Worm (Caenorhabditis elegans) whole organism, early embryonic: Measurements from ENCODE around the gene sup-12.

Source experiments
- B0310.2 ChIP-seq: sonication (generic microtip); optimal IDR thresholded peaks from 2 replicates; lab custom pipeline; 2016; ENCODE audit warnings: mild to moderate bottlenecking, missing genetic modification characterization, missing compliant biosample characterization
- F13C5.2 ChIP-seq: sonication (generic microtip); optimal IDR thresholded peaks from 2 replicates; lab custom pipeline; 2017; ENCODE audit warnings: mild to moderate bottlenecking, missing genetic modification characterization, inconsistent platforms, missing compliant biosample characterization
- aly-1 ChIP-seq: sonication (generic microtip); optimal IDR thresholded peaks from 2 replicates; lab custom pipeline; 2016; ENCODE audit warnings: missing genetic modification characterization, missing compliant biosample characterization
- ama-1 ChIP-seq: fragments of 150-350 bp; optimal IDR thresholded peaks from 2 replicates; lab custom pipeline; 2014
- ceh-13 ChIP-seq: fragments of 200-800 bp; sonication (Bioruptor generic); optimal IDR thresholded peaks from 2 replicates; lab custom pipeline; 2018; ENCODE audit warnings: mild to moderate bottlenecking, missing genetic modification characterization, missing compliant biosample characterization
- ceh-36 ChIP-seq: sonication (generic microtip); optimal IDR thresholded peaks from 2 replicates; lab custom pipeline; 2016; ENCODE audit warnings: missing genetic modification characterization, inconsistent platforms, missing compliant biosample characterization
- ets-7 ChIP-seq: sonication (generic microtip); optimal IDR thresholded peaks from 2 replicates; lab custom pipeline; 2016; ENCODE audit warnings: missing genotype, missing genetic modification characterization, missing compliant biosample characterization
- flt-1 ChIP-seq: fragments of 200-800 bp; sonication (Bioruptor generic); IDR thresholded peaks from 2 replicates; pipeline ENCODE4 v1.3.6; 2022; ENCODE audit warnings: missing genetic modification characterization, missing compliant biosample characterization
- hmbx-1 ChIP-seq: sonication (generic microtip); optimal IDR thresholded peaks from 2 replicates; lab custom pipeline; 2016; ENCODE audit warnings: mild to moderate bottlenecking, missing genetic modification characterization, missing compliant biosample characterization
- hmg-4 ChIP-seq: fragments of 200-800 bp; sonication (Bioruptor generic); optimal IDR thresholded peaks from 2 replicates; lab custom pipeline; 2018; ENCODE audit warnings: mild to moderate bottlenecking, missing genetic modification characterization, missing compliant biosample characterization
- hnd-1 ChIP-seq: sonication (generic microtip); optimal IDR thresholded peaks from 2 replicates; lab custom pipeline; 2016; ENCODE audit warnings: missing genetic modification characterization, missing compliant biosample characterization
- pes-1 ChIP-seq: fragments of 200-800 bp; sonication (Bioruptor generic); IDR thresholded peaks from 2 replicates; pipeline ENCODE4 v1.3.6; 2022; ENCODE audit warnings: missing genetic modification reagents, missing genetic modification characterization, missing compliant biosample characterization
- scrt-1 ChIP-seq: fragments of 200-800 bp; sonication (Bioruptor generic); IDR thresholded peaks from 2 replicates; pipeline ENCODE4 v1.3.6; 2022; ENCODE audit warnings: missing genetic modification characterization, missing compliant biosample characterization
- sea-1 ChIP-seq: fragments of 200-800 bp; sonication (Bioruptor generic); conservative IDR thresholded peaks from 2 replicates; pipeline ENCODE4 v1.3.6; 2022; ENCODE audit warnings: missing genetic modification characterization, missing compliant biosample characterization
- tbx-11 ChIP-seq: fragments of 200-800 bp; sonication (Bioruptor generic); IDR thresholded peaks from 2 replicates; pipeline ENCODE4 v1.3.6; 2022; ENCODE audit warnings: missing genetic modification characterization, missing compliant biosample characterization
- tbx-37 ChIP-seq: fragments of 200-800 bp; sonication (Bioruptor generic); conservative IDR thresholded peaks from 2 replicates; pipeline ENCODE4 v1.3.6; 2022; ENCODE audit warnings: missing genetic modification reagents, missing genetic modification characterization, missing compliant biosample characterization
- tra-4 ChIP-seq: sonication (generic microtip); optimal IDR thresholded peaks from 2 replicates; lab custom pipeline; 2017; ENCODE audit warnings: missing genetic modification characterization, missing compliant biosample characterization

Gene sup-12

ce11 chrX:3938950-3939349 is 34.6 kb downstream of the sup-12 start, which contains the start of gene T19D2.3:
Gene T19D2.3, plus strand, starts transcription at chrX:3939250.
- TF ChIP-seq flt-1 (GFP tag; lab: Robert Waterston, UW) (no peak), aly-1 (tag; lab: Kevin White, UChicago) (no peak), ceh-36 (tag; lab: Kevin White, UChicago) (no peak), hmbx-1 (tag; lab: Kevin White, UChicago) (no peak), tbx-11 (no peak), pes-1 (GFP tag; lab: Robert Waterston, UW) (no peak)

- TF ChIP-seq aly-1 (tag; lab: Kevin White, UChicago) (no peak), ceh-13 (GFP tag; lab: Kevin White, UChicago) (no peak), scrt-1 (GFP tag; lab: Robert Waterston, UW) (no peak), F13C5.2 (tag; lab: Kevin White, UChicago) (no peak)
Observed at ce11 chrX:3942267-3942666, 37.9 kb downstream of the sup-12 start, which contains the start of gene T19D2.13. Gene T19D2.13, minus strand, starts transcription at chrX:3942367.

- no peak for TF ChIP-seq sea-1 (GFP tag; lab: Robert Waterston, UW)
- TF ChIP-seq hmg-4 (GFP tag; lab: Kevin White, UChicago): no peak
- TF ChIP-seq ceh-13 (GFP tag; lab: Kevin White, UChicago): no peak
- no peak for TF ChIP-seq flt-1 (GFP tag; lab: Robert Waterston, UW)
- no peak for TF ChIP-seq tbx-11
- TF ChIP-seq ets-7: no peak
- no peak for TF ChIP-seq F13C5.2 (tag; lab: Kevin White, UChicago)
- TF ChIP-seq tbx-37: no peak
- TF ChIP-seq tra-4 (tag; lab: Kevin White, UChicago): no peak
- no peak for TF ChIP-seq pes-1 (GFP tag; lab: Robert Waterston, UW)
- no peak for TF ChIP-seq aly-1 (tag; lab: Kevin White, UChicago)
- TF ChIP-seq hnd-1 (tag; lab: Kevin White, UChicago): no peak
- no peak for TF ChIP-seq ceh-36 (tag; lab: Kevin White, UChicago)
- no peak for TF ChIP-seq ama-1
- TF ChIP-seq hmbx-1 (tag; lab: Kevin White, UChicago): no peak
Observed at ce11 chrX:3943213-3943612, 38.8 kb downstream of the sup-12 start, which contains the start of gene ptp-4A2. Gene ptp-4A2, minus strand, starts transcription at chrX:3943313.

ce11 chrX:3944073-3944472 is 39.7 kb downstream of the sup-12 start:
- TF ChIP-seq sea-1 (GFP tag; lab: Robert Waterston, UW) (no peak), F13C5.2 (tag; lab: Kevin White, UChicago) (no peak), flt-1 (GFP tag; lab: Robert Waterston, UW) (no peak), pes-1 (GFP tag; lab: Robert Waterston, UW) (no peak), ama-1 (no peak), ceh-36 (tag; lab: Kevin White, UChicago) (no peak), ceh-13 (GFP tag; lab: Kevin White, UChicago) (no peak), aly-1 (tag; lab: Kevin White, UChicago) (no peak), tbx-11 (no peak), hmbx-1 (tag; lab: Kevin White, UChicago) (no peak), ets-7 (no peak), tra-4 (tag; lab: Kevin White, UChicago) (no peak), tbx-37 (no peak), hnd-1 (tag; lab: Kevin White, UChicago) (no peak), scrt-1 (GFP tag; lab: Robert Waterston, UW) (no peak), hmg-4 (GFP tag; lab: Kevin White, UChicago) (no peak), B0310.2 (tag; lab: Kevin White, UChicago) (no peak)

ce11 chrX:3944961-3945587 is 40.7 kb downstream of the sup-12 start:
- TF ChIP-seq F13C5.2 (tag; lab: Kevin White, UChicago) (no peak), ceh-36 (tag; lab: Kevin White, UChicago) (no peak), ama-1 (no peak), hnd-1 (tag; lab: Kevin White, UChicago) (no peak), flt-1 (GFP tag; lab: Robert Waterston, UW) (no peak), B0310.2 (tag; lab: Kevin White, UChicago) (no peak), sea-1 (GFP tag; lab: Robert Waterston, UW) (no peak), tra-4 (tag; lab: Kevin White, UChicago) (no peak), tbx-37 (no peak), scrt-1 (GFP tag; lab: Robert Waterston, UW) (no peak), tbx-11 (no peak), hmbx-1 (tag; lab: Kevin White, UChicago) (no peak)

ce11 chrX:3945681-3946080 is 41.3 kb downstream of the sup-12 start:
- TF ChIP-seq scrt-1 (GFP tag; lab: Robert Waterston, UW): no peak
- TF ChIP-seq F13C5.2 (tag; lab: Kevin White, UChicago): peak; percentile 5
- no peak for TF ChIP-seq flt-1 (GFP tag; lab: Robert Waterston, UW)

- TF ChIP-seq tbx-11 (no peak), aly-1 (tag; lab: Kevin White, UChicago) (no peak), hmg-4 (GFP tag; lab: Kevin White, UChicago) (no peak), ceh-36 (tag; lab: Kevin White, UChicago) (no peak), pes-1 (GFP tag; lab: Robert Waterston, UW) (no peak), scrt-1 (GFP tag; lab: Robert Waterston, UW) (no peak), ets-7 (no peak), sea-1 (GFP tag; lab: Robert Waterston, UW) (no peak), ama-1 (no peak), tra-4 (tag; lab: Kevin White, UChicago) (no peak)
Observed at ce11 chrX:3949026-3949425, 44.6 kb downstream of the sup-12 start.
